Worm (Caenorhabditis elegans): ENCODE measurements around the gene M04C3.2.

The M04C3.2 gene

ce11 chrV:19399282-19399681 is 49.4 kb downstream of the M04C3.2 start:
- TF ChIP-seq zip-2 (tag; optimal IDR thresholded peaks at IDR 0.05) (peak; percentile 3), php-3 (GFP tag; IDR thresholded peaks at IDR 0.05) (peak; percentile 92)

- TF ChIP-seq egl-43 (GFP tag; IDR thresholded peaks at IDR 0.05), result no peak
- TF ChIP-seq ceh-62 (tag; optimal IDR thresholded peaks at IDR 0.05), result no peak
- TF ChIP-seq rbr-2 (tag; optimal IDR thresholded peaks at IDR 0.05), result no peak
- TF ChIP-seq jun-1 (tag; optimal IDR thresholded peaks at IDR 0.05), result no peak
- no peak for TF ChIP-seq sdz-12 (GFP tag; optimal IDR thresholded peaks at IDR 0.05)
- no peak for TF ChIP-seq vab-7 (GFP tag; IDR thresholded peaks at IDR 0.05)
- TF ChIP-seq pqm-1 (tag; optimal IDR thresholded peaks at IDR 0.05), result no peak
- no peak for TF ChIP-seq daf-8 (GFP tag; IDR thresholded peaks at IDR 0.05)
- no peak for TF ChIP-seq hmg-1.1 (GFP tag; IDR thresholded peaks at IDR 0.05)
- TF ChIP-seq ceh-44 (GFP tag; IDR thresholded peaks at IDR 0.05), result no peak
- no peak for TF ChIP-seq gei-8 (GFP tag; optimal IDR thresholded peaks at IDR 0.05)
- no peak for TF ChIP-seq hif-1 (tag; optimal IDR thresholded peaks at IDR 0.05)
- no peak for TF ChIP-seq mdl-1 (tag; optimal IDR thresholded peaks at IDR 0.05)
- TF ChIP-seq ZK337.2 (GFP tag; IDR thresholded peaks at IDR 0.05), result no peak
Observed at ce11 chrV:19398882-19399281, 49.8 kb downstream of the M04C3.2 start, which contains the start of gene C25F9.13. Gene C25F9.13, minus strand, starts transcription at chrV:19398982.

ce11 chrV:19398396-19398795 is 50.3 kb downstream of the M04C3.2 start:
- TF ChIP-seq nhr-77 (tag; optimal IDR thresholded peaks at IDR 0.05) (no peak), vab-7 (GFP tag; IDR thresholded peaks at IDR 0.05) (no peak), snpc-4 (tag; optimal IDR thresholded peaks at IDR 0.05) (no peak), madf-5 (GFP tag; IDR thresholded peaks at IDR 0.05) (no peak), aly-2 (tag; optimal IDR thresholded peaks at IDR 0.05) (no peak), T26A8.4 (GFP tag; IDR thresholded peaks at IDR 0.05) (no peak), daf-12 (tag; optimal IDR thresholded peaks at IDR 0.05) (no peak), dpl-1 (GFP tag; optimal IDR thresholded peaks at IDR 0.05) (no peak), hif-1 (tag; optimal IDR thresholded peaks at IDR 0.05) (no peak), ceh-28 (tag; optimal IDR thresholded peaks at IDR 0.05) (no peak), jun-1 (tag; optimal IDR thresholded peaks at IDR 0.05) (no peak)

ce11 chrV:19396576-19397313 is 52.0 kb downstream of the M04C3.2 start:
- peak in 1 of 2 experiments; percentile 62 for TF ChIP-seq unc-62 (GFP tag; optimal IDR thresholded peaks at IDR 0.05 in 1 of 2)
- TF ChIP-seq unc-62 (tag; optimal IDR thresholded peaks at IDR 0.05), result no peak
- no peak for TF ChIP-seq ces-1 (GFP tag; optimal IDR thresholded peaks at IDR 0.05)
- no peak for TF ChIP-seq spr-1 (tag; optimal IDR thresholded peaks at IDR 0.05)
- 0 out of 2 replicates have a peak, but pooled peaks have one; percentile 34 for TF ChIP-seq lin-38 (GFP tag; IDR thresholded peaks at IDR 0.05)
- TF ChIP-seq mxl-3 (GFP tag; optimal IDR thresholded peaks at IDR 0.05), result no peak
- no peak for TF ChIP-seq unc-39 (tag; optimal IDR thresholded peaks at IDR 0.05)
